Worm (Caenorhabditis elegans) whole organism, L4 larva: ENCODE data around the gene rhy-1.

ENCODE experiments used
- D1046.2 ChIP-seq: fragments of 200-800 bp; sonication (Bioruptor generic); IDR thresholded peaks from 2 replicates; pipeline ENCODE4 v1.3.6; 2022; ENCODE audit warnings: missing genetic modification characterization, missing compliant biosample characterization
- F10B5.3 ChIP-seq: sonication (generic microtip); optimal IDR thresholded peaks from 2 replicates; lab custom pipeline; 2016; ENCODE audit warnings: mild to moderate bottlenecking, missing genetic modification characterization, missing compliant biosample characterization
- F26F4.8 ChIP-seq: fragments of 200-800 bp; sonication (Bioruptor generic); conservative IDR thresholded peaks from 2 replicates; pipeline ENCODE4 v1.3.6; 2022; ENCODE audit warnings: missing genetic modification characterization, missing compliant biosample characterization
- F49E8.2 ChIP-seq: sonication (generic microtip); optimal IDR thresholded peaks from 2 replicates; lab custom pipeline; 2016; ENCODE audit warnings: missing compliant biosample characterization, mild to moderate bottlenecking, missing genetic modification characterization, borderline replicate concordance
- T20F7.1 ChIP-seq: fragments of 200-800 bp; sonication (Bioruptor generic); optimal IDR thresholded peaks from 2 replicates; lab custom pipeline; 2018; ENCODE audit warnings: mild to moderate bottlenecking, missing genetic modification characterization, missing compliant biosample characterization
- Y48G9A.11 ChIP-seq: fragments of 200-800 bp; sonication (Bioruptor generic); IDR thresholded peaks from 2 replicates; pipeline ENCODE4 v1.3.6; 2022; ENCODE audit warnings: missing genetic modification reagents, missing genetic modification characterization, missing compliant biosample characterization
- Y75B8A.6 ChIP-seq: fragments of 200-800 bp; sonication (Bioruptor generic); IDR thresholded peaks from 2 replicates; pipeline ENCODE4 v1.3.6; 2022; ENCODE audit warnings: missing genetic modification reagents, missing genetic modification characterization, missing compliant biosample characterization
- ZK546.5 ChIP-seq, 2 experiments: sonication (generic microtip); optimal IDR thresholded peaks; 2 replicates each; lab custom pipeline; 2017; ENCODE audit warnings: missing biosample characterization in 2 of 2, missing genetic modification characterization in 2 of 2
- aha-1 ChIP-seq: fragments of 150-350 bp; peaks from one replicate; lab custom pipeline; 2014; ENCODE audit warnings: missing biosample characterization, missing genetic modification characterization
- ama-1 ChIP-seq: fragments of 150-350 bp; optimal IDR thresholded peaks from 2 replicates; lab custom pipeline; 2014; ENCODE audit warnings: inconsistent platforms, mixed read lengths
- ceh-44 ChIP-seq: fragments of 200-800 bp; sonication (Bioruptor generic); IDR thresholded peaks from 2 replicates; pipeline ENCODE4 v1.3.6; 2022; ENCODE audit warnings: missing genetic modification reagents, missing genetic modification characterization, missing compliant biosample characterization
- ceh-62 ChIP-seq: sonication (generic microtip); optimal IDR thresholded peaks from 2 replicates; lab custom pipeline; 2017; ENCODE audit warnings: missing biosample characterization, missing genetic modification characterization
- ceh-82 ChIP-seq: sonication (generic microtip); optimal IDR thresholded peaks from 2 replicates; lab custom pipeline; 2017; ENCODE audit warnings: missing biosample characterization, missing genetic modification characterization
- ces-1 ChIP-seq: fragments of 150-350 bp; sonication (generic microtip); optimal IDR thresholded peaks from 4 replicates; lab custom pipeline; 2014; ENCODE audit warnings: missing biosample characterization, missing genetic modification reagents, missing genetic modification characterization
- dmd-8 ChIP-seq: fragments of 200-800 bp; sonication (Bioruptor generic); IDR thresholded peaks from 2 replicates; pipeline ENCODE4 v1.3.6; 2022; ENCODE audit warnings: missing genetic modification characterization, missing compliant biosample characterization
- dve-1 ChIP-seq: sonication (generic microtip); optimal IDR thresholded peaks from 2 replicates; lab custom pipeline; 2017; ENCODE audit warnings: antibody characterized with exemption, mild to moderate bottlenecking, missing genetic modification characterization, missing compliant biosample characterization; ENCODE audit not compliant: insufficient read depth
- egl-27 ChIP-seq: sonication (generic microtip); optimal IDR thresholded peaks from 3 replicates; lab custom pipeline; 2017; ENCODE audit warnings: missing biosample characterization, missing genetic modification reagents, missing genetic modification characterization
- egl-43 ChIP-seq: fragments of 200-800 bp; sonication (Bioruptor generic); IDR thresholded peaks from 2 replicates; pipeline ENCODE4 v1.3.6; 2022; ENCODE audit warnings: missing genetic modification reagents, missing genetic modification characterization, missing compliant biosample characterization
- hif-1 ChIP-seq, 2 experiments: sonication (generic microtip); optimal IDR thresholded peaks; 2 replicates each; lab custom pipeline; 2016 to 2017; ENCODE audit warnings: missing compliant biosample characterization in 2 of 2, missing genetic modification characterization in 2 of 2, missing genetic modification reagents in 2 of 2, missing genotype in 2 of 2, mild to moderate bottlenecking in 1 of 2
- hlh-30 ChIP-seq: sonication (generic microtip); optimal IDR thresholded peaks from 2 replicates; lab custom pipeline; 2017; ENCODE audit warnings: antibody characterized with exemption, mild to moderate bottlenecking, missing genetic modification characterization, missing compliant biosample characterization; ENCODE audit not compliant: insufficient read depth
- lin-13 ChIP-seq: fragments of 150-350 bp; optimal IDR thresholded peaks from 2 replicates; lab custom pipeline; 2014; ENCODE audit warnings: missing biosample characterization, missing genetic modification reagents, missing genetic modification characterization
- lin-38 ChIP-seq: fragments of 200-800 bp; sonication (Bioruptor generic); IDR thresholded peaks from 2 replicates; pipeline ENCODE4 v1.3.6; 2022; ENCODE audit warnings: missing genetic modification reagents, missing genetic modification characterization, missing compliant biosample characterization
- lin-39 ChIP-seq: fragments of 150-350 bp; optimal IDR thresholded peaks from 2 replicates; lab custom pipeline; 2014; ENCODE audit warnings: missing biosample characterization, missing genetic modification reagents, missing genetic modification characterization
- lsy-2 ChIP-seq, 2 experiments: fragments of 150-350 bp in 1 of 2; sonication (generic microtip) in 1 of 2; optimal IDR thresholded peaks; 2 replicates each; lab custom pipeline; 2014 to 2017; ENCODE audit warnings: missing biosample characterization in 2 of 2, missing genetic modification characterization in 2 of 2
- madf-9 ChIP-seq: fragments of 200-800 bp; sonication (Bioruptor generic); conservative IDR thresholded peaks from 2 replicates; pipeline ENCODE4 v1.3.6; 2022; ENCODE audit warnings: missing genetic modification reagents, missing genetic modification characterization, missing compliant biosample characterization
- mdl-1 ChIP-seq, 2 experiments: fragments of 150-350 bp in 1 of 2; sonication (generic microtip) in 1 of 2; optimal IDR thresholded peaks; 2 replicates each; lab custom pipeline; 2014 to 2017; ENCODE audit warnings: missing biosample characterization in 2 of 2, missing genetic modification characterization in 2 of 2
- mdt-29 ChIP-seq: fragments of 200-800 bp; sonication (Bioruptor generic); IDR thresholded peaks from 2 replicates; pipeline ENCODE4 v1.3.6; 2022; ENCODE audit warnings: missing genetic modification reagents, missing genetic modification characterization, missing compliant biosample characterization
- mes-2 ChIP-seq: sonication (generic microtip); optimal IDR thresholded peaks from 2 replicates; lab custom pipeline; 2016; ENCODE audit warnings: missing genotype, mild to moderate bottlenecking, missing genetic modification characterization, missing compliant biosample characterization; ENCODE audit not compliant: poor library complexity, severe bottlenecking
- mxl-3 ChIP-seq: fragments of 200-800 bp; sonication (Bioruptor generic); optimal IDR thresholded peaks from 2 replicates; lab custom pipeline; 2018; ENCODE audit warnings: mild to moderate bottlenecking, missing genetic modification characterization, missing compliant biosample characterization
- nhr-10 ChIP-seq: fragments of 150-350 bp; optimal IDR thresholded peaks from 2 replicates; lab custom pipeline; 2014; ENCODE audit warnings: missing biosample characterization, missing genetic modification characterization
- nhr-11 ChIP-seq: fragments of 150-350 bp; optimal IDR thresholded peaks from 2 replicates; lab custom pipeline; 2014; ENCODE audit warnings: missing biosample characterization, missing genetic modification characterization
- nhr-237 ChIP-seq: sonication (generic microtip); optimal IDR thresholded peaks from 2 replicates; lab custom pipeline; 2017; ENCODE audit warnings: missing biosample characterization, missing genetic modification characterization
- nhr-25 ChIP-seq: sonication (generic microtip); optimal IDR thresholded peaks from 2 replicates; lab custom pipeline; 2017; ENCODE audit warnings: missing genetic modification characterization, mild to moderate bottlenecking, missing compliant biosample characterization, antibody characterized with exemption, moderate library complexity, borderline replicate concordance; ENCODE audit not compliant: insufficient read depth
- nhr-28 ChIP-seq: fragments of 150-350 bp; optimal IDR thresholded peaks from 2 replicates; lab custom pipeline; 2014; ENCODE audit warnings: missing biosample characterization, missing genetic modification characterization
- nhr-41 ChIP-seq: fragments of 200-800 bp; sonication (Bioruptor generic); IDR thresholded peaks from 2 replicates; pipeline ENCODE4 v1.3.6; 2022; ENCODE audit warnings: missing genetic modification reagents, missing genetic modification characterization, missing compliant biosample characterization
- nhr-48 ChIP-seq: sonication (generic microtip); optimal IDR thresholded peaks from 2 replicates; lab custom pipeline; 2016; ENCODE audit warnings: mild to moderate bottlenecking, missing genetic modification characterization, missing compliant biosample characterization
- nhr-77 ChIP-seq: fragments of 150-350 bp; optimal IDR thresholded peaks from 2 replicates; lab custom pipeline; 2014; ENCODE audit warnings: missing biosample characterization, missing genetic modification characterization
- php-3 ChIP-seq: fragments of 200-800 bp; sonication (Bioruptor generic); IDR thresholded peaks from 2 replicates; pipeline ENCODE4 v1.3.6; 2022; ENCODE audit warnings: missing genetic modification reagents, missing genetic modification characterization, missing compliant biosample characterization
- pqm-1 ChIP-seq: sonication (generic microtip); optimal IDR thresholded peaks from 2 replicates; lab custom pipeline; 2017; ENCODE audit warnings: missing biosample characterization, missing genetic modification characterization
- rbr-2 ChIP-seq: sonication (generic microtip); optimal IDR thresholded peaks from 2 replicates; lab custom pipeline; 2016; ENCODE audit warnings: missing genotype, missing genetic modification characterization, missing compliant biosample characterization
- saeg-2 ChIP-seq: fragments of 200-800 bp; sonication (Bioruptor generic); IDR thresholded peaks from 2 replicates; pipeline ENCODE4 v1.3.6; 2022; ENCODE audit warnings: missing genetic modification reagents, missing genetic modification characterization, missing compliant biosample characterization
- skn-1 ChIP-seq: fragments of 150-350 bp; optimal IDR thresholded peaks from 2 replicates; lab custom pipeline; 2014; ENCODE audit warnings: missing biosample characterization, missing genetic modification characterization
- snpc-1.2 ChIP-seq: fragments of 200-800 bp; sonication (Bioruptor generic); IDR thresholded peaks from 2 replicates; pipeline ENCODE4 v1.3.6; 2022; ENCODE audit warnings: missing genetic modification reagents, missing genetic modification characterization, missing compliant biosample characterization
- spr-3 ChIP-seq: fragments of 200-800 bp; sonication (Bioruptor generic); optimal IDR thresholded peaks from 2 replicates; lab custom pipeline; 2018; ENCODE audit warnings: mild to moderate bottlenecking, missing genetic modification characterization, missing compliant biosample characterization
- tag-97 ChIP-seq: fragments of 200-800 bp; sonication (Bioruptor generic); IDR thresholded peaks from 2 replicates; pipeline ENCODE4 v1.3.6; 2022; ENCODE audit warnings: missing genetic modification characterization, missing compliant biosample characterization
- tra-1 ChIP-seq: fragments of 200-800 bp; sonication (Bioruptor generic); IDR thresholded peaks from 2 replicates; pipeline ENCODE4 v1.3.6; 2022; ENCODE audit warnings: missing genetic modification reagents, missing genetic modification characterization, missing compliant biosample characterization
- unc-39 ChIP-seq: sonication (generic microtip); optimal IDR thresholded peaks from 2 replicates; lab custom pipeline; 2017; ENCODE audit warnings: missing biosample characterization, missing genetic modification characterization
- vab-7 ChIP-seq: fragments of 200-800 bp; sonication (Bioruptor generic); IDR thresholded peaks from 2 replicates; pipeline ENCODE4 v1.3.6; 2022; ENCODE audit warnings: missing genetic modification reagents, missing genetic modification characterization, missing compliant biosample characterization
- zag-1 ChIP-seq: fragments of 150-350 bp; optimal IDR thresholded peaks from 2 replicates; lab custom pipeline; 2014; ENCODE audit warnings: missing biosample characterization, missing genetic modification characterization
- zfp-2 ChIP-seq: sonication (generic microtip); optimal IDR thresholded peaks from 2 replicates; lab custom pipeline; 2016; ENCODE audit warnings: mild to moderate bottlenecking, missing genetic modification characterization, missing compliant biosample characterization
- zfp-3 ChIP-seq: fragments of 200-800 bp; sonication (Bioruptor generic); conservative IDR thresholded peaks from 2 replicates; pipeline ENCODE4 v1.3.6; 2022; ENCODE audit warnings: missing genetic modification reagents, missing genetic modification characterization, missing compliant biosample characterization
- zip-11 ChIP-seq: fragments of 200-800 bp; sonication (Bioruptor generic); IDR thresholded peaks from 2 replicates; pipeline ENCODE4 v1.3.6; 2022; ENCODE audit warnings: missing genetic modification characterization, missing compliant biosample characterization

Gene rhy-1

ce11 chrII:9189648-9190047 is 28.5 kb downstream of the rhy-1 start:
- TF ChIP-seq ceh-62 (tag; lab: Kevin White, UChicago) (no peak), D1046.2 (GFP tag; lab: Robert Waterston, UW) (no peak), zfp-3 (GFP tag; lab: Robert Waterston, UW) (no peak), ZK546.5 (tag; optimal IDR thresholded peaks at IDR 0.05; lab: Kevin White, UChicago) (no peak), egl-27 (tag; lab: Kevin White, UChicago) (no peak), T20F7.1 (GFP tag; lab: Kevin White, UChicago) (no peak), skn-1 (tag; lab: Kevin White, UChicago) (no peak), ces-1 (GFP tag; lab: Kevin White, UChicago) (no peak), Y75B8A.6 (no peak), tag-97 (no peak), F10B5.3 (tag; lab: Kevin White, UChicago) (no peak), ceh-44 (no peak), madf-9 (no peak), saeg-2 (no peak), Y48G9A.11 (GFP tag; lab: Robert Waterston, UW) (no peak), rbr-2 (no peak), egl-43 (GFP tag; lab: Robert Waterston, UW) (no peak), nhr-77 (no peak), vab-7 (GFP tag; lab: Robert Waterston, UW) (no peak), php-3 (no peak), aha-1 (peak; percentile 70), unc-39 (tag; lab: Kevin White, UChicago) (no peak), mxl-3 (peak; percentile 73), dmd-8 (GFP tag; lab: Robert Waterston, UW) (no peak), zfp-2 (tag; lab: Kevin White, UChicago) (no peak), mdt-29 (GFP tag; lab: Robert Waterston, UW) (no peak), nhr-11 (tag; lab: Kevin White, UChicago) (no peak), spr-3 (GFP tag; lab: Kevin White, UChicago) (no peak), ceh-82 (tag; lab: Kevin White, UChicago) (no peak), F49E8.2 (tag; lab: Kevin White, UChicago) (no peak), lin-39 (tag; lab: Kevin White, UChicago) (no peak), nhr-28 (tag; lab: Kevin White, UChicago) (peak; percentile 22), lsy-2 (tag; optimal IDR thresholded peaks at IDR 0.05; lab: Kevin White, UChicago) (no peak), tra-1 (GFP tag; lab: Robert Waterston, UW) (no peak), dve-1 (tag; lab: Kevin White, UChicago) (no peak), snpc-1.2 (GFP tag; lab: Robert Waterston, UW) (no peak), mes-2 (no peak), nhr-10 (no peak), zip-11 (GFP tag; lab: Robert Waterston, UW) (no peak), nhr-41 (no peak), nhr-237 (tag; lab: Kevin White, UChicago) (no peak), F26F4.8 (GFP tag; lab: Robert Waterston, UW) (no peak), zag-1 (tag; lab: Kevin White, UChicago) (no peak), nhr-25 (tag; lab: Kevin White, UChicago) (peak; percentile 34), nhr-48 (no peak), mdl-1 (tag; optimal IDR thresholded peaks at IDR 0.05; lab: Kevin White, UChicago) (peak in 1 of 2 experiments; percentile 48), pqm-1 (tag; lab: Kevin White, UChicago) (no peak), ama-1 (lab: Kevin White, UChicago) (no peak), lin-38 (GFP tag; lab: Robert Waterston, UW) (no peak), hlh-30 (tag; lab: Kevin White, UChicago) (peak; percentile 11), hif-1 (tag; optimal IDR thresholded peaks at IDR 0.05; lab: Kevin White, UChicago) (no peak), lin-13 (GFP tag; lab: Kevin White, UChicago) (no peak)
